Worm (Caenorhabditis elegans) whole organism, midembryonic: ENCODE measurements around the gene spl-1.

Experiments used
- T22C8.4 ChIP-seq: fragments of 200-800 bp; sonication (Bioruptor generic); IDR thresholded peaks from 2 replicates; pipeline ENCODE4 v1.3.6; 2022; ENCODE audit warnings: missing genetic modification characterization, missing compliant biosample characterization
- cog-1 ChIP-seq: sonication (generic microtip); optimal IDR thresholded peaks from 2 replicates; lab custom pipeline; 2016; ENCODE audit warnings: missing genetic modification characterization, missing compliant biosample characterization
- flt-1 ChIP-seq: fragments of 200-800 bp; sonication (Bioruptor generic); IDR thresholded peaks from 2 replicates; pipeline ENCODE4 v1.3.6; 2022; ENCODE audit warnings: missing genetic modification characterization, missing compliant biosample characterization
- klf-2 ChIP-seq: fragments of 200-800 bp; sonication (Bioruptor generic); conservative IDR thresholded peaks from 2 replicates; pipeline ENCODE4 v1.3.6; 2022; ENCODE audit warnings: missing genetic modification reagents, missing genetic modification characterization, missing compliant biosample characterization
- med-1 ChIP-seq: sonication (generic microtip); optimal IDR thresholded peaks from 2 replicates; lab custom pipeline; 2017; ENCODE audit warnings: missing genetic modification characterization, mild to moderate bottlenecking, missing compliant biosample characterization, antibody characterized with exemption, missing genetic modification reagents; ENCODE audit not compliant: insufficient read depth
- ref-1 ChIP-seq: fragments of 200-800 bp; sonication (Bioruptor generic); conservative IDR thresholded peaks from 2 replicates; pipeline ENCODE4 v1.3.6; 2022; ENCODE audit warnings: missing genetic modification reagents, missing genetic modification characterization, missing compliant biosample characterization
- tab-1 ChIP-seq: fragments of 200-800 bp; sonication (Bioruptor generic); IDR thresholded peaks from 2 replicates; pipeline ENCODE4 v1.3.6; 2022; ENCODE audit warnings: missing genetic modification characterization, missing compliant biosample characterization
- ztf-23 ChIP-seq: fragments of 200-800 bp; sonication (Bioruptor generic); IDR thresholded peaks from 2 replicates; pipeline ENCODE4 v1.3.6; 2022; ENCODE audit warnings: missing genetic modification reagents, missing genetic modification characterization, missing compliant biosample characterization
- ztf-29 ChIP-seq: fragments of 200-800 bp; sonication (Bioruptor generic); IDR thresholded peaks from 2 replicates; pipeline ENCODE4 v1.3.6; 2022; ENCODE audit warnings: missing genetic modification reagents, missing genetic modification characterization, missing compliant biosample characterization

ce11 chrIV:409935-410334 lies 26.9 kb upstream of the spl-1 start, which contains the start of gene kgb-1:
- TF ChIP-seq med-1 (GFP tag; lab: Kevin White, UChicago) (no peak), T22C8.4 (no peak), ref-1 (no peak), ztf-23 (GFP tag; lab: Robert Waterston, UW) (no peak), tab-1 (GFP tag; lab: Robert Waterston, UW) (no peak), flt-1 (GFP tag; lab: Robert Waterston, UW) (no peak), ztf-29 (GFP tag; lab: Robert Waterston, UW) (no peak), klf-2 (GFP tag; lab: Robert Waterston, UW) (no peak), cog-1 (no peak)
